Worm (Caenorhabditis elegans): ENCODE data around the gene T27D12.6.

ce11 chrII:11830601-11831000 is 4.7 kb upstream of the T27D12.6 start:
- TF ChIP-seq elt-1 (tag; optimal IDR thresholded peaks at IDR 0.05; ENCODE audit: borderline replicate concordance, insufficient read depth) (no peak), nhr-237 (tag; optimal IDR thresholded peaks at IDR 0.05) (no peak), bed-3 (GFP tag; optimal IDR thresholded peaks at IDR 0.05) (no peak), ztf-11 (tag; optimal IDR thresholded peaks at IDR 0.05) (no peak), nhr-28 (tag; optimal IDR thresholded peaks at IDR 0.05) (no peak), pha-4 (tag; optimal IDR thresholded peaks at IDR 0.05) (no peak)
